Worm (Caenorhabditis elegans): ENCODE results near the gene nhr-213.

- no peak for TF ChIP-seq aly-1 (tag; optimal IDR thresholded peaks at IDR 0.05)
- TF ChIP-seq hnd-1 (tag; optimal IDR thresholded peaks at IDR 0.05), result no peak
- TF ChIP-seq scrt-1 (GFP tag; IDR thresholded peaks at IDR 0.05), result no peak
- TF ChIP-seq tra-4 (tag; optimal IDR thresholded peaks at IDR 0.05), result no peak
- TF ChIP-seq sea-1 (GFP tag; conservative IDR thresholded peaks at IDR 0.05), result no peak
- no peak for TF ChIP-seq F13C5.2 (tag; optimal IDR thresholded peaks at IDR 0.05)
Observed at ce11 chrV:15914774-15915173, 18.2 kb upstream of the nhr-213 start.
